Worm (Caenorhabditis elegans): ENCODE data around the gene ostb-1.

DNA sequence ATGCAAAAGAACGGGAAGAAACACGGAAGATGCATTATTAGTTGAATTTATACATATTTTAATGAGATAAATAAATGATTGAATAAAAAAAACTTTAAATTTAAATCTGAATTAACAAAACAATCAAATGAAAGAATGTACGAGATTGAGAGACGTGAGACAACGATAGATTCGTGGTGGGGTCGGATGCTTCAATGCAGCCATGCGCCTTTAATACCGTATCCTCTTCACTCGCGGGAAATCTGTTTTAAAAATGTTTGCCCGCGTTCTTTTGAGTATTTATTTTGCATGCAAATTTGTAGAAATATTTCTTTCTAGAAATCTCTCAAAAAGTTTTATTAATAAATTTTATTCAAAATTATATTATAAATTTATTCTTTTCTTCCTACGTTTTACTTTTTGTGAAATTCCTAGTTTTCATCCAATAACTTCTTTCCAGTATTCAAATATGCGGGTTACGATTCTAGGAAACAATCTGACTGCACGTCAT, 16.1 kb downstream of the ostb-1 start, which contains the start of gene perm-1:
- TF ChIP-seq ztf-23 (GFP tag; IDR thresholded peaks at IDR 0.05) (no peak), flt-1 (GFP tag; IDR thresholded peaks at IDR 0.05) (no peak), tab-1 (GFP tag; IDR thresholded peaks at IDR 0.05) (no peak), klf-2 (GFP tag; conservative IDR thresholded peaks at IDR 0.05) (no peak), med-1 (GFP tag; optimal IDR thresholded peaks at IDR 0.05; ENCODE audit: insufficient read depth) (no peak), ref-1 (GFP tag; conservative IDR thresholded peaks at IDR 0.05) (no peak), T22C8.4 (GFP tag; IDR thresholded peaks at IDR 0.05) (no peak), ztf-29 (GFP tag; IDR thresholded peaks at IDR 0.05) (no peak), cog-1 (tag; optimal IDR thresholded peaks at IDR 0.05) (no peak)
